Fruit fly (Drosophila melanogaster) whole organism, embryonic: ENCODE data around the gene CG5715.
A peak's percentile ranks its signal among the peaks of the same experiment; 100 is the strongest.

Experiments
- CG11247 ChIP-seq: fragments of 200-800 bp; sonication (Bioruptor generic); IDR thresholded peaks from 2 replicates; pipeline ENCODE4 v1.3.6; 2022; ENCODE audit warnings: missing biosample characterization, missing genetic modification characterization
- CG11560 ChIP-seq: fragments of 200-800 bp; sonication (Bioruptor generic); IDR thresholded peaks from 3 replicates; pipeline ENCODE4 v1.3.6; 2022; ENCODE audit warnings: missing biosample characterization, missing genetic modification characterization
- CG12071 ChIP-seq: fragments of 200-800 bp; sonication (Bioruptor generic); optimal IDR thresholded peaks from 3 replicates; lab custom pipeline; 2018; ENCODE audit warnings: missing biosample characterization, mild to moderate bottlenecking, missing genetic modification characterization
- CG12299 ChIP-seq: fragments of 200-800 bp; sonication (Bioruptor generic); optimal IDR thresholded peaks from 2 replicates; lab custom pipeline; 2018; ENCODE audit warnings: missing biosample characterization, mild to moderate bottlenecking, missing genetic modification characterization
- CG13287 ChIP-seq: fragments of 200-800 bp; sonication (Bioruptor generic); IDR thresholded peaks from 2 replicates; pipeline ENCODE4 v1.3.6; 2022; ENCODE audit warnings: missing biosample characterization, missing genetic modification characterization; ENCODE audit not compliant: partially characterized antibody
- CG14710 ChIP-seq: fragments of 200-800 bp; sonication (Bioruptor generic); optimal IDR thresholded peaks from 3 replicates; lab custom pipeline; 2019; ENCODE audit warnings: missing biosample characterization, mild to moderate bottlenecking, missing genetic modification characterization, moderate library complexity
- CG14860 ChIP-seq: fragments of 200-800 bp; sonication (Bioruptor generic); IDR thresholded peaks from 3 replicates; pipeline ENCODE4 v1.3.6; 2022; ENCODE audit warnings: missing biosample characterization, missing genetic modification characterization; ENCODE audit not compliant: partially characterized antibody
- CG14965 ChIP-seq: fragments of 200-800 bp; sonication (Bioruptor generic); optimal IDR thresholded peaks from 2 replicates; lab custom pipeline; 2016; ENCODE audit warnings: missing biosample characterization, missing genetic modification characterization, borderline replicate concordance
- CG15011 ChIP-seq: fragments of 200-800 bp; sonication (Bioruptor generic); optimal IDR thresholded peaks from 3 replicates; lab custom pipeline; 2018; ENCODE audit warnings: missing biosample characterization, mild to moderate bottlenecking, missing genetic modification characterization
- CG15696 ChIP-seq: fragments of 200-800 bp; sonication (Bioruptor generic); optimal IDR thresholded peaks from 2 replicates; lab custom pipeline; 2019; ENCODE audit warnings: missing biosample characterization, mild to moderate bottlenecking, missing genetic modification characterization, moderate library complexity
- CG3407 ChIP-seq: fragments of 200-800 bp; sonication (Bioruptor generic); optimal IDR thresholded peaks from 2 replicates; lab custom pipeline; 2018; ENCODE audit warnings: missing biosample characterization, mild to moderate bottlenecking, missing genetic modification characterization
- CG3995 ChIP-seq: fragments of 200-800 bp; sonication (Bioruptor generic); optimal IDR thresholded peaks from 3 replicates; lab custom pipeline; 2016; ENCODE audit warnings: missing biosample characterization, missing genetic modification characterization
- CG6175 ChIP-seq: fragments of 200-800 bp; sonication (Bioruptor generic); IDR thresholded peaks from 3 replicates; pipeline ENCODE4 v1.3.6; 2022; ENCODE audit warnings: missing biosample characterization, missing genetic modification characterization
- CG6689 ChIP-seq: fragments of 200-800 bp; sonication (Bioruptor generic); IDR thresholded peaks from 2 replicates; pipeline ENCODE4 v1.3.6; 2022; ENCODE audit warnings: missing biosample characterization, missing genetic modification characterization
- CG6854 ChIP-seq: fragments of 200-800 bp; sonication (Bioruptor generic); optimal IDR thresholded peaks from 3 replicates; lab custom pipeline; 2017; ENCODE audit warnings: missing biosample characterization, mild to moderate bottlenecking, missing genetic modification characterization
- CG7786 ChIP-seq: fragments of 200-800 bp; sonication (Bioruptor generic); optimal IDR thresholded peaks from 2 replicates; lab custom pipeline; 2016; ENCODE audit warnings: missing biosample characterization, missing genetic modification characterization
- CkIIα-i1 ChIP-seq: fragments of 200-800 bp; sonication (Bioruptor generic); IDR thresholded peaks from 2 replicates; pipeline ENCODE4 v1.3.6; 2022; ENCODE audit warnings: missing biosample characterization, missing genetic modification characterization
- D19A ChIP-seq: fragments of 200-800 bp; optimal IDR thresholded peaks from 3 replicates; lab custom pipeline; 2019; ENCODE audit warnings: missing biosample characterization, mild to moderate bottlenecking, missing genetic modification characterization, moderate library complexity
- Dek ChIP-seq: fragments of 200-800 bp; sonication (Bioruptor generic); optimal IDR thresholded peaks from 3 replicates; lab custom pipeline; 2019; ENCODE audit warnings: missing biosample characterization, mild to moderate bottlenecking, missing genetic modification characterization, moderate library complexity
- Eip74EF ChIP-seq, 2 experiments: fragments of 200-800 bp in 1 of 2; fragments of >200 bp in 1 of 2; sonication (Bioruptor generic) in 1 of 2; optimal IDR thresholded peaks; 2 replicates each; lab custom pipeline; 2017 to 2019; ENCODE audit warnings: missing biosample characterization in 2 of 2, missing genetic modification characterization in 2 of 2, mild to moderate bottlenecking in 1 of 2, moderate library complexity in 1 of 2
- Ets65A ChIP-seq: fragments of 200-800 bp; sonication (Bioruptor generic); peaks from one replicate; lab custom pipeline; 2016; ENCODE audit warnings: missing biosample characterization, missing genetic modification characterization
- Fer3 ChIP-seq: fragments of 200-800 bp; sonication (Bioruptor generic); optimal IDR thresholded peaks from 2 replicates; lab custom pipeline; 2018; ENCODE audit warnings: missing biosample characterization, mild to moderate bottlenecking, missing genetic modification characterization, moderate library complexity
- GATAe ChIP-seq: fragments of 200-800 bp; sonication (Bioruptor generic); conservative IDR thresholded peaks from 2 replicates; pipeline ENCODE4 v1.3.6; 2022; ENCODE audit warnings: missing biosample characterization, missing genetic modification characterization
- Med ChIP-seq: fragments of 200-800 bp; sonication (Bioruptor generic); peaks from one replicate; lab custom pipeline; 2016; ENCODE audit warnings: missing biosample characterization, missing genetic modification characterization, mild to moderate bottlenecking, inconsistent platforms, moderate library complexity
- Oli ChIP-seq: fragments of 200-800 bp; sonication (Bioruptor generic); optimal IDR thresholded peaks from 2 replicates; lab custom pipeline; 2018; ENCODE audit warnings: missing biosample characterization, mild to moderate bottlenecking, missing genetic modification characterization, moderate library complexity
- Pdp1 ChIP-seq, 2 experiments: fragments of 200-800 bp; sonication (Bioruptor generic); optimal IDR thresholded peaks; 3 replicates each; lab custom pipeline; 2016; ENCODE audit warnings: missing biosample characterization in 2 of 2, missing genetic modification characterization in 2 of 2, mild to moderate bottlenecking in 1 of 2, moderate library complexity in 1 of 2
- chinmo ChIP-seq: fragments of 200-800 bp; sonication (Bioruptor generic); IDR thresholded peaks from 4 replicates; pipeline ENCODE4 v1.3.6; 2022; ENCODE audit warnings: missing biosample characterization, missing genetic modification characterization; ENCODE audit not compliant: partially characterized antibody
- cwo ChIP-seq: fragments of 200-800 bp; sonication (Bioruptor generic); optimal IDR thresholded peaks from 3 replicates; lab custom pipeline; 2017; ENCODE audit warnings: missing biosample characterization, missing genetic modification characterization, mild to moderate bottlenecking, moderate library complexity, missing genetic modification reagents
- danr ChIP-seq: fragments of 200-800 bp; sonication (Bioruptor generic); IDR thresholded peaks from 2 replicates; pipeline ENCODE4 v1.3.6; 2022; ENCODE audit warnings: missing biosample characterization, missing genetic modification characterization
- dm ChIP-seq: fragments of 200-800 bp; sonication (Bioruptor generic); optimal IDR thresholded peaks from 3 replicates; lab custom pipeline; 2016; ENCODE audit warnings: missing biosample characterization, missing genetic modification characterization
- dmrt11E ChIP-seq: fragments of 200-800 bp; sonication (Bioruptor generic); optimal IDR thresholded peaks from 3 replicates; lab custom pipeline; 2018; ENCODE audit warnings: missing biosample characterization, mild to moderate bottlenecking, missing genetic modification characterization, moderate library complexity
- dmrt99B ChIP-seq: fragments of 200-800 bp; sonication (Bioruptor generic); optimal IDR thresholded peaks from 2 replicates; lab custom pipeline; 2018; ENCODE audit warnings: missing biosample characterization, mild to moderate bottlenecking, missing genetic modification characterization, moderate library complexity
- fd64A ChIP-seq: fragments of 200-800 bp; sonication (Bioruptor generic); optimal IDR thresholded peaks from 3 replicates; lab custom pipeline; 2018; ENCODE audit warnings: missing biosample characterization, mild to moderate bottlenecking, missing genetic modification characterization
- ftz-f1 ChIP-seq: fragments of 200-800 bp; sonication (Bioruptor generic); optimal IDR thresholded peaks from 2 replicates; lab custom pipeline; 2016; ENCODE audit warnings: missing biosample characterization, missing genetic modification characterization
- gt ChIP-seq: fragments of 200-800 bp; sonication (Bioruptor generic); IDR thresholded peaks from 2 replicates; pipeline ENCODE4 v1.3.6; 2022; ENCODE audit warnings: missing biosample characterization, missing genetic modification characterization
- kay ChIP-seq: fragments of 200-800 bp; sonication (Bioruptor generic); optimal IDR thresholded peaks from 2 replicates; lab custom pipeline; 2016; ENCODE audit warnings: missing biosample characterization, missing genetic modification characterization
- lab ChIP-seq: fragments of 200-800 bp; sonication (Bioruptor generic); optimal IDR thresholded peaks from 3 replicates; lab custom pipeline; 2017; ENCODE audit warnings: missing biosample characterization, missing genetic modification characterization, mild to moderate bottlenecking, moderate library complexity, missing genetic modification reagents
- maf-S ChIP-seq: fragments of 200-800 bp; sonication (Bioruptor generic); optimal IDR thresholded peaks from 2 replicates; lab custom pipeline; 2016; ENCODE audit warnings: missing biosample characterization, missing genetic modification characterization
- pum ChIP-seq: fragments of 200-800 bp; sonication (Bioruptor generic); optimal IDR thresholded peaks from 2 replicates; lab custom pipeline; 2016; ENCODE audit warnings: missing biosample characterization, missing genetic modification characterization
- ranshi ChIP-seq: fragments of 200-800 bp; sonication (Bioruptor generic); IDR thresholded peaks from 2 replicates; pipeline ENCODE4 v1.3.6; 2022; ENCODE audit warnings: missing biosample characterization, missing genetic modification characterization
- scrt ChIP-seq: fragments of 200-800 bp; sonication (Bioruptor generic); optimal IDR thresholded peaks from 2 replicates; lab custom pipeline; 2018; ENCODE audit warnings: missing biosample characterization, mild to moderate bottlenecking, missing genetic modification characterization, moderate library complexity
- sd ChIP-seq: fragments of 200-800 bp; sonication (Bioruptor generic); optimal IDR thresholded peaks from 3 replicates; lab custom pipeline; 2018; ENCODE audit warnings: missing biosample characterization, mild to moderate bottlenecking, missing genetic modification characterization, moderate library complexity
- stwl ChIP-seq: fragments of 200-800 bp; sonication (Bioruptor generic); optimal IDR thresholded peaks from 3 replicates; lab custom pipeline; 2018; ENCODE audit warnings: missing biosample characterization, mild to moderate bottlenecking, missing genetic modification characterization, moderate library complexity
- sug ChIP-seq: fragments of 200-800 bp; optimal IDR thresholded peaks from 2 replicates; lab custom pipeline; 2019; ENCODE audit warnings: missing biosample characterization, mild to moderate bottlenecking, missing genetic modification characterization, moderate library complexity

The CG5715 gene

DNA sequence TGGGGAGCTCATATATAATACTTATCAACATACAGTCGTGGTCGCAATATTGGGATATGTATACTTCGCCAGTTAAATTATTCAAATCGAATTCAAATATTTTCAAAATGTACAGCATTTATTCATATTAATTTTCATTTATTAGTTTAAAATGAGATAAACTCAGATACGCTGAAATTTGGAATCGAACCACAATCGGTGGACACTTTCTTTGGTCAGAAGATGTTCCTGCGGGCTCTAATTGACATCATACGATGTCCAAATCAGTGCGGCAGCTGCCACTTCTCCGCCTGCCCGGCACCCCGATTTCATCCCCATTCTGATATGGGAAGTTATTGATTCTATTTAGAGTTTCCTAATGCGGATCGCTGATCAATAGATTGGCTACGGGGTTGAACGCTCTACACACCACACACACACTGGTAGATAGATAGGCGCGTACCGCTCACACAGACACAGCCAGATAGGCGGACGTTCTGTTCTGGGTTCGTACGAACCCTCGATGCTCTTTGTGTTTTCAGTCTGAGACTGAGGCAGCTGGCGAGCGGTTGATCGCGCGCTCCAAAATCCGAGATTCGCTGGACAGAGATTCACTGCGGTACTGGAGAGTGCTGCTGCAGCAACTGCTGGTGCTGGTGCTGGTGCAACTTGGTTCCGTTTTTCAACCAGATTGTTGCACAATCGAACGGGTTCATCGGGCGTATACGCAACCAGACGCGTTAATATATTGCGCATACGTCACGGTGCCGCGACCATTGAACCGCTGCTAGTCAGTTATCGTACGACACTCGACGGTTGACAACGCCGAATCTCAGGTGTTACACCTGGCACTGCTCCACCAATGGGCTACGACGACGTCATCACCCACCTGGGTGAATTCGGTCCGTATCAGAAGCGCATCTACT lies 17.8 kb downstream of the CG5715 start, which contains the start of gene Orct (continued):
- TF ChIP-seq CG15011 (GFP tag; lab: Kevin White, UChicago) = peak; percentile 78
- peak; percentile 55 for TF ChIP-seq pum (GFP tag; lab: Kevin White, UChicago)
- peak; percentile 59; the same call in 1 of the 2 replicates for TF ChIP-seq CG11247 (GFP tag; lab: Robert Waterston, UW)

DNA sequence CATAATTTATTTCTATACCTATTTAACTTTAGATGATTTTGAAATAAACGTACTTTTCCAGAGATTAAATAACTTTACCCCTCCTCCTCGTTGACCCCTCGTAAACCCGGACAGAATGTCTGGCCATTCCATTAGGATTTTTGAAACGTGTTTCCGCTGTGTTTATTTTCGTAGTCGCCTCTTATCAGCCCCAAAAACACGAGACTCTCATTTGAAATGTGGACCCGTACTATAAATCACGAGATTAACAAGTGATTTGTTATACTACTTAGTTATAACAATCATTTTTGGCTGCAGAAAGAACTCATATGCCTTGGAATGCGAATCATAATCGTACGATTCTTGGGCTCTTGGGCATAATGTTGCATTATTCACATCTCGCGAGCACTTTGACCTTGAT lies 18.7 kb downstream of the CG5715 start:
- no peak for TF ChIP-seq CG11560 (tag; lab: Robert Waterston, UW)
- no peak for TF ChIP-seq chinmo
- peak in 1 of 2 experiments; percentile 44 for TF ChIP-seq Pdp1 (GFP tag; optimal IDR thresholded peaks at IDR 0.05; lab: Kevin White, UChicago)
- TF ChIP-seq stwl (tag; lab: Kevin White, UChicago) = no peak
- no peak for TF ChIP-seq danr (GFP tag; lab: Robert Waterston, UW)
- TF ChIP-seq CG3407 (GFP tag; lab: Kevin White, UChicago) = no peak
- no peak for TF ChIP-seq CG14965 (GFP tag; lab: Kevin White, UChicago)
- no peak for TF ChIP-seq CG12299 (tag; lab: Kevin White, UChicago)
- no peak for TF ChIP-seq Fer3
- peak; percentile 1 for TF ChIP-seq sug (tag; lab: Kevin White, UChicago)
- TF ChIP-seq Dek = no peak
- TF ChIP-seq GATAe (GFP tag; lab: Robert Waterston, UW) = no peak
- TF ChIP-seq CG3995 (GFP tag; lab: Kevin White, UChicago) = no peak
- peak; percentile 96 for TF ChIP-seq cwo (GFP tag; lab: Kevin White, UChicago)
- TF ChIP-seq CkIIα-i1 (GFP tag; lab: Robert Waterston, UW) = no peak
- no peak for TF ChIP-seq CG12071 (GFP tag; lab: Kevin White, UChicago)
- TF ChIP-seq dmrt11E (tag; lab: Kevin White, UChicago) = no peak
- no peak for TF ChIP-seq CG6854
- TF ChIP-seq sd = peak; percentile 9
- TF ChIP-seq Eip74EF (GFP tag; optimal IDR thresholded peaks at IDR 0.05; lab: Kevin White, UChicago) = no peak
- TF ChIP-seq ranshi (GFP tag; lab: Robert Waterston, UW) = no peak

DNA sequence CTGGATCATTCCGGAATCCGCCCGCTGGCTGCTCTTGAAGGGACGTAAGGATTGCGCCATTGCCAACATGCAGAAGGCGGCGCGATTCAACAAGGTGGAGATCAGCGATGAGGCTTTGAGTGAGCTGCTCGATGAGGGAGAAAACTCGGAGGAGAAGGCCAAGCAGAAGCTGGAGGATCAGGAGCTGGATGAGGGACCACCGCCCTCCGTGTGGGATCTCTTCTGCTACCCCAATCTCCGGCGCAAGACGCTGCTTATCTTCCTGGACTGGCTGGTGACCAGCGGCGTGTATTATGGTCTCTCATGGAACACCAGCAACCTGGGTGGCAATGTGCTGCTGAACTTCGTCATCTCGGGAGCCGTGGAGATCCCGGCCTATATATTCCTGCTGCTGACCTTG lies 20.0 kb downstream of the CG5715 start:
- TF ChIP-seq Ets65A (GFP tag; lab: Kevin White, UChicago) (peak; percentile 46), Dek (no peak), stwl (tag; lab: Kevin White, UChicago) (no peak), fd64A (GFP tag; lab: Kevin White, UChicago) (no peak), gt (GFP tag; lab: Robert Waterston, UW) (no peak), Oli (tag; lab: Kevin White, UChicago) (no peak), maf-S (no peak), Med (GFP tag; lab: Kevin White, UChicago) (peak; percentile 11), CG7786 (no peak)

dm6 chr3R:24272775-24273290 lies 21.4 kb downstream of the CG5715 start, which contains the start of gene Orct2:
Gene Orct2, plus strand, starts transcription at chr3R:24273029.
- peak; percentile 53 for TF ChIP-seq ftz-f1 (GFP tag; lab: Kevin White, UChicago)
- no peak for TF ChIP-seq CG14710
- TF ChIP-seq CG15696 (tag; lab: Kevin White, UChicago) = peak; percentile 16
- peak; percentile 54 for TF ChIP-seq kay
- peak; percentile 47; the same call in 1 of the 2 replicates for TF ChIP-seq CG13287
- TF ChIP-seq dmrt99B (tag; lab: Kevin White, UChicago) = peak; percentile 14
- TF ChIP-seq scrt (GFP tag; lab: Kevin White, UChicago) = peak; percentile 93
- peak; percentile 41 for TF ChIP-seq dm (GFP tag; lab: Kevin White, UChicago)
- peak; percentile 14 for TF ChIP-seq D19A (tag; lab: Kevin White, UChicago)
- no peak for TF ChIP-seq CG6689 (GFP tag; lab: Robert Waterston, UW)
- TF ChIP-seq lab (GFP tag; lab: Kevin White, UChicago) = peak; percentile 68
- no peak for TF ChIP-seq CG14860 (GFP tag; lab: Robert Waterston, UW)
- no peak for TF ChIP-seq CG6175 (GFP tag; lab: Robert Waterston, UW)
